Fruit fly (Drosophila melanogaster) whole organism: Measurements from ENCODE around the gene mRpL17.

Source experiments
- EcR ChIP-seq, 2 experiments: fragments of >200 bp; optimal IDR thresholded peaks; 2 replicates each; lab custom pipeline; 2017; ENCODE audit warnings: missing biosample characterization in 2 of 2, missing genetic modification characterization in 2 of 2, missing genetic modification reagents in 2 of 2
- pan ChIP-seq: fragments of >200 bp; optimal IDR thresholded peaks from 2 replicates; lab custom pipeline; 2017
- psq ChIP-seq: fragments of >200 bp; optimal IDR thresholded peaks from 2 replicates; lab custom pipeline; 2017
- usp ChIP-seq: fragments of >200 bp; optimal IDR thresholded peaks from 2 replicates; lab custom pipeline; 2017; ENCODE audit warnings: missing biosample characterization, missing genetic modification characterization, mixed read lengths

dm6 chr3L:312323-312722, 47.7 kb downstream of the mRpL17 start:
- TF ChIP-seq EcR (GFP tag; optimal IDR thresholded peaks at IDR 0.05; lab: Kevin White, UChicago) (no peak), pan (lab: Kevin White, UChicago) (no peak), psq (lab: Kevin White, UChicago) (no peak), usp (GFP tag; lab: Kevin White, UChicago) (no peak)
